Worm (Caenorhabditis elegans) whole organism, L1 larva: ENCODE measurements around the gene F22E5.2.
"Not testable (repeated sequence)": the region's sequence is repeated elsewhere in the genome, so short reads cannot be mapped to it uniquely, and the experiment has no call there.

Experiments
- Y116A8C.19 ChIP-seq: sonication (generic microtip); optimal IDR thresholded peaks from 2 replicates; lab custom pipeline; 2016; ENCODE audit warnings: missing compliant biosample characterization, missing genetic modification characterization, borderline replicate concordance
- ceh-88 ChIP-seq: fragments of 200-800 bp; sonication (Bioruptor generic); IDR thresholded peaks from 2 replicates; pipeline ENCODE4 v1.3.6; 2022; ENCODE audit warnings: missing genetic modification characterization, missing compliant biosample characterization
- ces-1 ChIP-seq: fragments of 150-350 bp; optimal IDR thresholded peaks from 2 replicates; lab custom pipeline; 2014; ENCODE audit warnings: missing biosample characterization, missing genetic modification reagents, missing genetic modification characterization
- fkh-10 ChIP-seq: sonication (generic microtip); optimal IDR thresholded peaks from 2 replicates; lab custom pipeline; 2017; ENCODE audit warnings: missing biosample characterization, missing genetic modification reagents, missing genetic modification characterization
- fos-1 ChIP-seq: fragments of 150-350 bp; optimal IDR thresholded peaks from 2 replicates; lab custom pipeline; 2014; ENCODE audit warnings: missing biosample characterization, missing genetic modification characterization
- rnt-1 ChIP-seq: sonication (generic microtip); optimal IDR thresholded peaks from 2 replicates; lab custom pipeline; 2016; ENCODE audit warnings: mild to moderate bottlenecking, missing genetic modification characterization, moderate library complexity, missing compliant biosample characterization
- skn-1 ChIP-seq: fragments of 150-350 bp; optimal IDR thresholded peaks from 2 replicates; lab custom pipeline; 2014; ENCODE audit warnings: missing biosample characterization, missing genetic modification characterization
- snpc-4 ChIP-seq: fragments of 150-350 bp; optimal IDR thresholded peaks from 2 replicates; lab custom pipeline; 2014; ENCODE audit warnings: missing biosample characterization, missing genetic modification characterization
- sptf-1 ChIP-seq: fragments of 150-350 bp; optimal IDR thresholded peaks from 2 replicates; lab custom pipeline; 2014; ENCODE audit warnings: missing biosample characterization, missing genetic modification characterization
- tlp-1 ChIP-seq: fragments of 150-350 bp; optimal IDR thresholded peaks from 2 replicates; lab custom pipeline; 2014; ENCODE audit warnings: missing biosample characterization, missing genetic modification characterization
- unc-130 ChIP-seq: fragments of 150-350 bp; optimal IDR thresholded peaks from 2 replicates; lab custom pipeline; 2017; ENCODE audit warnings: missing biosample characterization, missing genetic modification characterization, inconsistent platforms
- unc-30 ChIP-seq: sonication (generic microtip); optimal IDR thresholded peaks from 2 replicates; lab custom pipeline; 2017; ENCODE audit warnings: missing biosample characterization, missing genetic modification characterization

DNA sequence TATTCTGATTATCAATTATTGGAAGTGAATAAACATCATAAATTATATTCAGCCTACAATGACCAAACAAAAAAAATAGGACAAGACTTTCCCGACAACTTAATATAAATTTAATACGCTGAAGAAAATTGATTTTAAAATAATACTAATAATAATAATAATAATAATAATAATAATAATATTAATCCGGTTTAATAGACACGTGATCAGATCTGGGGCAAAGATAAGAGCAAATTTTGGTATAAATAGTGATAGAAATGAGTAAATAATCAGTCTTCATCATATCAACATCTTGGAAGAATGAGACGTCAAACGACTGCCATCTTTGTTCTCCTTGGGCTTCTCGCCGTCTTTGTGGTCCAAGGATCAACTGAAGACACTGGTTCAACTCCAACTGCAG, 46.0 kb upstream of the F22E5.2 start, which contains the start of gene msrp-6:
- TF ChIP-seq fos-1 (tag; lab: Kevin White, UChicago); fkh-10; sptf-1 (tag; lab: Kevin White, UChicago); ceh-88; snpc-4 (tag; lab: Kevin White, UChicago); unc-30 (tag; lab: Kevin White, UChicago); ces-1; rnt-1 (tag; lab: Kevin White, UChicago); skn-1; unc-130 (tag; lab: Kevin White, UChicago); tlp-1; Y116A8C.19: not testable (repeated sequence)
